Fruit fly (Drosophila melanogaster) whole organism, embryonic: ENCODE measurements around the gene Pp1alpha-96A.

ENCODE experiments used
- Ada2b ChIP-seq: fragments of 200-800 bp; sonication (Bioruptor generic); IDR thresholded peaks from 2 replicates; pipeline ENCODE4 v1.3.6; 2022; ENCODE audit warnings: missing biosample characterization, missing genetic modification characterization
- Antp ChIP-seq: fragments of 200-800 bp; sonication (Bioruptor generic); optimal IDR thresholded peaks from 3 replicates; lab custom pipeline; 2016; ENCODE audit warnings: missing biosample characterization, missing genetic modification characterization
- Awh ChIP-seq: fragments of 200-800 bp; sonication (Bioruptor generic); IDR thresholded peaks from 2 replicates; pipeline ENCODE4, ENCODE4 v1.3.6; 2022; ENCODE audit warnings: missing biosample characterization, missing genetic modification characterization
- CG10366 ChIP-seq: fragments of 200-800 bp; sonication (Bioruptor generic); IDR thresholded peaks from 2 replicates; pipeline ENCODE4 v1.3.6; 2022; ENCODE audit warnings: missing biosample characterization, missing genetic modification characterization
- CG10543 ChIP-seq: fragments of 200-800 bp; sonication (Bioruptor generic); optimal IDR thresholded peaks from 3 replicates; lab custom pipeline; 2017; ENCODE audit warnings: missing biosample characterization, mild to moderate bottlenecking, missing genetic modification characterization, moderate library complexity
- CG13775 ChIP-seq: fragments of 200-800 bp; sonication (Bioruptor generic); optimal IDR thresholded peaks from 3 replicates; lab custom pipeline; 2017; ENCODE audit warnings: missing biosample characterization, mild to moderate bottlenecking, missing genetic modification characterization
- CG15011 ChIP-seq: fragments of 200-800 bp; sonication (Bioruptor generic); optimal IDR thresholded peaks from 3 replicates; lab custom pipeline; 2018; ENCODE audit warnings: missing biosample characterization, mild to moderate bottlenecking, missing genetic modification characterization
- CG1529 ChIP-seq: fragments of 200-800 bp; sonication (Bioruptor generic); optimal IDR thresholded peaks from 3 replicates; lab custom pipeline; 2018; ENCODE audit warnings: missing biosample characterization, missing genetic modification characterization
- CG1647 ChIP-seq: fragments of 200-800 bp; sonication (Bioruptor generic); optimal IDR thresholded peaks from 3 replicates; lab custom pipeline; 2016; ENCODE audit warnings: missing biosample characterization, missing genetic modification characterization
- CG1792 ChIP-seq: fragments of 200-800 bp; sonication (Bioruptor generic); optimal IDR thresholded peaks from 2 replicates; lab custom pipeline; 2016; ENCODE audit warnings: missing biosample characterization, missing genetic modification characterization
- CG2712 ChIP-seq: fragments of 200-800 bp; optimal IDR thresholded peaks from 3 replicates; lab custom pipeline; 2019; ENCODE audit warnings: missing biosample characterization, mild to moderate bottlenecking, missing genetic modification characterization, moderate library complexity
- CG31388 ChIP-seq: fragments of 200-800 bp; sonication (Bioruptor generic); optimal IDR thresholded peaks from 2 replicates; lab custom pipeline; 2016; ENCODE audit warnings: missing biosample characterization, missing genetic modification characterization
- CG3726 ChIP-seq: fragments of 200-800 bp; sonication (Bioruptor generic); IDR thresholded peaks from 3 replicates; pipeline ENCODE4, ENCODE4 v1.3.6; 2022; ENCODE audit warnings: missing biosample characterization, missing genetic modification characterization
- CG6683 ChIP-seq: fragments of 200-800 bp; sonication (Bioruptor generic); optimal IDR thresholded peaks from 2 replicates; lab custom pipeline; 2017; ENCODE audit warnings: missing biosample characterization, mild to moderate bottlenecking, missing genetic modification characterization, missing genetic modification reagents
- CG7372 ChIP-seq: fragments of 200-800 bp; sonication (Bioruptor generic); IDR thresholded peaks from 2 replicates; pipeline ENCODE4 v1.3.6; 2022; ENCODE audit warnings: missing biosample characterization, missing genetic modification characterization
- CG8359 ChIP-seq: fragments of 200-800 bp; sonication (Bioruptor generic); optimal IDR thresholded peaks from 2 replicates; lab custom pipeline; 2017; ENCODE audit warnings: missing biosample characterization, mild to moderate bottlenecking, missing genetic modification characterization, borderline replicate concordance
- CG9437 ChIP-seq: fragments of 200-800 bp; sonication (Bioruptor generic); optimal IDR thresholded peaks from 2 replicates; lab custom pipeline; 2018; ENCODE audit warnings: missing biosample characterization, mild to moderate bottlenecking, missing genetic modification characterization
- CG9797 ChIP-seq: fragments of 200-800 bp; sonication (Bioruptor generic); optimal IDR thresholded peaks from 3 replicates; lab custom pipeline; 2018; ENCODE audit warnings: missing biosample characterization, mild to moderate bottlenecking, missing genetic modification characterization
- Dek ChIP-seq: fragments of 200-800 bp; sonication (Bioruptor generic); optimal IDR thresholded peaks from 3 replicates; lab custom pipeline; 2019; ENCODE audit warnings: missing biosample characterization, mild to moderate bottlenecking, missing genetic modification characterization, moderate library complexity
- ERR ChIP-seq: fragments of 200-800 bp; sonication (Bioruptor generic); optimal IDR thresholded peaks from 2 replicates; lab custom pipeline; 2016; ENCODE audit warnings: missing biosample characterization, missing genetic modification characterization
- Hr39 ChIP-seq: fragments of >200 bp; optimal IDR thresholded peaks from 2 replicates; lab custom pipeline; 2017
- Lhr ChIP-seq: fragments of 200-800 bp; sonication (Bioruptor generic); optimal IDR thresholded peaks from 3 replicates; lab custom pipeline; 2017; ENCODE audit warnings: mild to moderate bottlenecking, missing biosample characterization, missing genetic modification reagents, missing genetic modification characterization
- Lim3 ChIP-seq: fragments of 200-800 bp; sonication (Bioruptor generic); IDR thresholded peaks from 2 replicates; pipeline ENCODE4 v1.3.6; 2022; ENCODE audit warnings: missing biosample characterization, missing genetic modification characterization
- MESR4 ChIP-seq: fragments of 200-800 bp; sonication (Bioruptor generic); optimal IDR thresholded peaks from 2 replicates; lab custom pipeline; 2018; ENCODE audit warnings: missing biosample characterization, mild to moderate bottlenecking, missing genetic modification characterization, moderate library complexity
- Meics ChIP-seq: fragments of 200-800 bp; sonication (Bioruptor generic); optimal IDR thresholded peaks from 2 replicates; lab custom pipeline; 2017; ENCODE audit warnings: missing biosample characterization, mild to moderate bottlenecking, missing genetic modification characterization
- NC2α ChIP-seq: fragments of 200-800 bp; sonication (Bioruptor generic); optimal IDR thresholded peaks from 2 replicates; lab custom pipeline; 2016; ENCODE audit warnings: missing biosample characterization, missing genetic modification characterization
- Rfx ChIP-seq: fragments of 200-800 bp; sonication (Bioruptor generic); IDR thresholded peaks from 2 replicates; pipeline ENCODE4 v1.3.6; 2022; ENCODE audit warnings: missing biosample characterization, missing genetic modification characterization
- Scr ChIP-seq: fragments of 200-800 bp; sonication (Bioruptor generic); IDR thresholded peaks from 2 replicates; pipeline ENCODE4 v1.3.6; 2022; ENCODE audit warnings: missing biosample characterization, missing genetic modification characterization; ENCODE audit not compliant: partially characterized antibody
- abd-A ChIP-seq: fragments of 200-800 bp; sonication (Bioruptor generic); optimal IDR thresholded peaks from 3 replicates; lab custom pipeline; 2019; ENCODE audit warnings: missing biosample characterization, mild to moderate bottlenecking, missing genetic modification characterization, moderate library complexity
- amos ChIP-seq: fragments of 200-800 bp; sonication (Bioruptor generic); IDR thresholded peaks from 2 replicates; pipeline ENCODE4 v1.3.6; 2022; ENCODE audit warnings: missing biosample characterization, missing genetic modification characterization; ENCODE audit not compliant: partially characterized antibody
- ato ChIP-seq: fragments of 200-800 bp; sonication (Bioruptor generic); IDR thresholded peaks from 2 replicates; pipeline ENCODE4 v1.3.6; 2022; ENCODE audit warnings: missing biosample characterization, missing genetic modification characterization; ENCODE audit not compliant: partially characterized antibody
- bab2 ChIP-seq: fragments of 200-800 bp; sonication (Bioruptor generic); optimal IDR thresholded peaks from 2 replicates; lab custom pipeline; 2016; ENCODE audit warnings: missing biosample characterization, missing genetic modification characterization
- btn ChIP-seq: fragments of 200-800 bp; sonication (Bioruptor generic); optimal IDR thresholded peaks from 2 replicates; lab custom pipeline; 2016; ENCODE audit warnings: missing biosample characterization, missing genetic modification characterization
- cg ChIP-seq: fragments of 200-800 bp; sonication (Bioruptor generic); optimal IDR thresholded peaks from 3 replicates; lab custom pipeline; 2019; ENCODE audit warnings: missing biosample characterization, mild to moderate bottlenecking, missing genetic modification characterization, moderate library complexity
- croc ChIP-seq: fragments of 200-800 bp; sonication (Bioruptor generic); conservative IDR thresholded peaks from 3 replicates; pipeline ENCODE4 v1.3.6; 2022; ENCODE audit warnings: missing biosample characterization, missing genetic modification characterization
- da ChIP-seq: fragments of 200-800 bp; sonication (Bioruptor generic); optimal IDR thresholded peaks from 2 replicates; lab custom pipeline; 2016; ENCODE audit warnings: missing biosample characterization, missing genetic modification characterization
- esg ChIP-seq: fragments of 200-800 bp; sonication (Bioruptor generic); conservative IDR thresholded peaks from 2 replicates; pipeline ENCODE4 v1.3.6; 2022; ENCODE audit warnings: missing biosample characterization, missing genetic modification characterization
- ewg ChIP-seq: fragments of 200-800 bp; sonication (Bioruptor generic); optimal IDR thresholded peaks from 3 replicates; lab custom pipeline; 2017; ENCODE audit warnings: mild to moderate bottlenecking, missing biosample characterization, missing genetic modification reagents, missing genetic modification characterization
- fd102C ChIP-seq: fragments of 200-800 bp; sonication (Bioruptor generic); optimal IDR thresholded peaks from 2 replicates; lab custom pipeline; 2018; ENCODE audit warnings: missing biosample characterization, mild to moderate bottlenecking, missing genetic modification characterization, moderate library complexity
- gce ChIP-seq: fragments of 200-800 bp; sonication (Bioruptor generic); IDR thresholded peaks from 3 replicates; pipeline ENCODE4 v1.3.6; 2022; ENCODE audit warnings: missing biosample characterization, missing genetic modification characterization
- gsb-n ChIP-seq: fragments of 200-800 bp; sonication (Bioruptor generic); optimal IDR thresholded peaks from 3 replicates; lab custom pipeline; 2018; ENCODE audit warnings: missing biosample characterization, mild to moderate bottlenecking, missing genetic modification characterization
- hbn ChIP-seq: fragments of 200-800 bp; sonication (Bioruptor generic); IDR thresholded peaks from 2 replicates; pipeline ENCODE4 v1.3.6; 2022; ENCODE audit warnings: missing biosample characterization, missing genetic modification characterization; ENCODE audit not compliant: partially characterized antibody
- knrl ChIP-seq: fragments of 200-800 bp; sonication (Bioruptor generic); IDR thresholded peaks from 3 replicates; pipeline ENCODE4 v1.3.6; 2022; ENCODE audit warnings: missing biosample characterization, missing genetic modification characterization; ENCODE audit not compliant: partially characterized antibody
- mam ChIP-seq: fragments of 200-800 bp; sonication (Bioruptor generic); optimal IDR thresholded peaks from 3 replicates; lab custom pipeline; 2016; ENCODE audit warnings: missing biosample characterization, missing genetic modification characterization
- onecut ChIP-seq: fragments of 200-800 bp; sonication (Bioruptor generic); IDR thresholded peaks from 2 replicates; pipeline ENCODE4 v1.3.6; 2022; ENCODE audit warnings: missing biosample characterization, missing genetic modification characterization
- otp ChIP-seq: fragments of 200-800 bp; sonication (Bioruptor generic); IDR thresholded peaks from 3 replicates; pipeline ENCODE4, ENCODE4 v1.3.6; 2022; ENCODE audit warnings: missing biosample characterization, missing genetic modification characterization
- pfk ChIP-seq: fragments of 200-800 bp; sonication (Bioruptor generic); optimal IDR thresholded peaks from 2 replicates; lab custom pipeline; 2018; ENCODE audit warnings: missing biosample characterization, mild to moderate bottlenecking, missing genetic modification characterization, moderate library complexity
- pros ChIP-seq: fragments of 200-800 bp; sonication (Bioruptor generic); optimal IDR thresholded peaks from 3 replicates; lab custom pipeline; 2019; ENCODE audit warnings: missing biosample characterization, mild to moderate bottlenecking, missing genetic modification characterization, moderate library complexity
- pzg ChIP-seq: fragments of 200-800 bp; sonication (Bioruptor generic); optimal IDR thresholded peaks from 3 replicates; lab custom pipeline; 2018; ENCODE audit warnings: missing biosample characterization, mild to moderate bottlenecking, missing genetic modification characterization, moderate library complexity
- unpg ChIP-seq: fragments of 200-800 bp; sonication (Bioruptor generic); optimal IDR thresholded peaks from 3 replicates; lab custom pipeline; 2018; ENCODE audit warnings: missing biosample characterization, mild to moderate bottlenecking, missing genetic modification characterization, moderate library complexity
- vnd ChIP-seq: fragments of 200-800 bp; sonication (Bioruptor generic); IDR thresholded peaks from 3 replicates; pipeline ENCODE4 v1.3.6; 2022; ENCODE audit warnings: missing biosample characterization, missing genetic modification characterization; ENCODE audit not compliant: partially characterized antibody

The Pp1alpha-96A gene

dm6 chr3R:24518150-24518580 is at the start of gene Pp1alpha-96A (continued):
- TF ChIP-seq pfk, result no peak
- no peak for TF ChIP-seq esg
- TF ChIP-seq croc (GFP tag; lab: Robert Waterston, UW), result no peak
- peak; percentile 59 for TF ChIP-seq CG9437 (GFP tag; lab: Kevin White, UChicago)
- TF ChIP-seq MESR4 (GFP tag; lab: Kevin White, UChicago), result peak; percentile 98
- no peak for TF ChIP-seq otp
- TF ChIP-seq Dek (tag; lab: Kevin White, UChicago), result no peak
- TF ChIP-seq Rfx (GFP tag; lab: Robert Waterston, UW), result peak; percentile 40; the same call in 1 of the 2 replicates
- peak; percentile 86 for TF ChIP-seq Scr
- no peak for TF ChIP-seq gsb-n (tag; lab: Kevin White, UChicago)
- no peak for TF ChIP-seq da (GFP tag; lab: Kevin White, UChicago)
- TF ChIP-seq pzg (GFP tag; lab: Kevin White, UChicago), result peak; percentile 83
- no peak for TF ChIP-seq CG8359 (GFP tag; lab: Kevin White, UChicago)
- TF ChIP-seq btn (GFP tag; lab: Kevin White, UChicago), result no peak
- peak; percentile 81 for TF ChIP-seq CG9797
- TF ChIP-seq Lhr (GFP tag; lab: Kevin White, UChicago), result no peak
- peak; percentile 83 for TF ChIP-seq cg (GFP tag; lab: Kevin White, UChicago)
- TF ChIP-seq knrl (GFP tag; lab: Robert Waterston, UW), result peak; percentile 87
- no peak for TF ChIP-seq CG31388 (GFP tag; lab: Kevin White, UChicago)
- no peak for TF ChIP-seq CG3726
- no peak for TF ChIP-seq bab2 (GFP tag; lab: Kevin White, UChicago)
- no peak for TF ChIP-seq Lim3
- TF ChIP-seq Hr39, result no peak
- peak; percentile 85 for TF ChIP-seq vnd (GFP tag; lab: Robert Waterston, UW)
- peak; percentile 24 for TF ChIP-seq mam (GFP tag; lab: Kevin White, UChicago)
- TF ChIP-seq pros (GFP tag; lab: Kevin White, UChicago), result no peak
- peak; percentile 84 for TF ChIP-seq hbn (GFP tag; lab: Robert Waterston, UW)
- TF ChIP-seq CG10366 (GFP tag; lab: Robert Waterston, UW), result no peak
- TF ChIP-seq onecut (GFP tag; lab: Robert Waterston, UW), result no peak
- no peak for TF ChIP-seq CG10543 (GFP tag; lab: Kevin White, UChicago)
- no peak for TF ChIP-seq CG1529 (GFP tag; lab: Kevin White, UChicago)
- TF ChIP-seq abd-A (tag; lab: Kevin White, UChicago), result no peak
- peak; percentile 35 for TF ChIP-seq CG2712 (tag; lab: Kevin White, UChicago)
- no peak for TF ChIP-seq NC2α
- no peak for TF ChIP-seq Awh (GFP tag; lab: Robert Waterston, UW)
- TF ChIP-seq Meics (GFP tag; lab: Kevin White, UChicago), result no peak
- TF ChIP-seq CG15011, result no peak
- no peak for TF ChIP-seq CG1647 (GFP tag; lab: Kevin White, UChicago)
- TF ChIP-seq ewg (GFP tag; lab: Kevin White, UChicago), result peak; percentile 83
- peak; percentile 86 for TF ChIP-seq ato (GFP tag; lab: Robert Waterston, UW)
- no peak for TF ChIP-seq gce (GFP tag; lab: Robert Waterston, UW)
- peak; percentile 92 for TF ChIP-seq amos (GFP tag; lab: Robert Waterston, UW)
- TF ChIP-seq CG1792 (GFP tag; lab: Kevin White, UChicago), result no peak
- TF ChIP-seq CG6683, result no peak
- no peak for TF ChIP-seq Ada2b (GFP tag; lab: Robert Waterston, UW)
- no peak for TF ChIP-seq unpg (GFP tag; lab: Kevin White, UChicago)
- TF ChIP-seq ERR, result peak; percentile 22
- no peak for TF ChIP-seq fd102C (GFP tag; lab: Kevin White, UChicago)
- no peak for TF ChIP-seq CG13775 (GFP tag; lab: Kevin White, UChicago)
- TF ChIP-seq Antp (GFP tag; lab: Kevin White, UChicago), result no peak
- TF ChIP-seq CG7372 (GFP tag; lab: Robert Waterston, UW), result no peak
